Worm (Caenorhabditis elegans): Measurements from ENCODE around the gene ZK899.1.

DNA sequence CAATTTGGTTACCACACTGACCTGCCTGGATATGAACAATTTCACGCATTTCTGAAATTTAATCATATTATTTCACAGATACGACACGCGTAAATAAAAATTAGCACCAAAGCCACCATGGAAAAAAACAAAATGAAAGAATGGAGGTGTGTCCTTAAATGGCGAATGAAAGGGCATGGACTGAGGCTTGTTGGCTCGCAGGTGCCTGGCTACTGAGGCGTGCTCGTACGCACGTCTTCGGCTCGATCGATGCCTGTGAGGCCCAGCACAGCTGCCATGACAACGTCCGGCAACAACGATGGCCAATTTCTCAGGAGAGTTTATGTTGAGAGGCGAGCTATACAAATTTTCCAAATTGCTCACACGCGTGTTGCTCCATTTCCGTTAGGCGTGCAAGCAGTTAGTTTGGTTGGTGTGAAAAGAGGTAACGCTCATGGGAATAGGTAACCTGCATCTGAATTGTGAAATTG, 9.6 kb upstream of the ZK899.1 start, which contains the start of gene tbb-4:
- TF ChIP-seq fkh-10 (GFP tag; optimal IDR thresholded peaks at IDR 0.05) (no peak), C38D4.7 (GFP tag; optimal IDR thresholded peaks at IDR 0.05) (no peak), pha-4 (tag; optimal IDR thresholded peaks at IDR 0.05) (no peak)
